Fruit fly (Drosophila melanogaster) whole organism, adult: ENCODE results near the gene obst-G.

ENCODE experiments used
- CG11617 ChIP-seq: fragments of 200-800 bp; sonication (Bioruptor generic); optimal IDR thresholded peaks from 2 replicates; lab custom pipeline; 2017; ENCODE audit warnings: mild to moderate bottlenecking, missing biosample characterization, missing genetic modification reagents, missing genetic modification characterization
- CG14711 ChIP-seq: fragments of 200-800 bp; sonication (Bioruptor generic); optimal IDR thresholded peaks from 2 replicates; lab custom pipeline; 2018; ENCODE audit warnings: missing biosample characterization, mild to moderate bottlenecking, missing genetic modification characterization, moderate library complexity
- CG7045 ChIP-seq: fragments of 200-800 bp; sonication (Bioruptor generic); optimal IDR thresholded peaks from 2 replicates; lab custom pipeline; 2017; ENCODE audit warnings: missing biosample characterization, mild to moderate bottlenecking, missing genetic modification characterization
- CG7101 ChIP-seq: fragments of 200-800 bp; sonication (Bioruptor generic); optimal IDR thresholded peaks from 2 replicates; lab custom pipeline; 2018; ENCODE audit warnings: missing biosample characterization, mild to moderate bottlenecking, missing genetic modification characterization, moderate library complexity
- Crg-1 ChIP-seq: fragments of 200-800 bp; sonication (Bioruptor generic); optimal IDR thresholded peaks from 2 replicates; lab custom pipeline; 2016; ENCODE audit warnings: missing biosample characterization, missing genetic modification characterization
- Hr96 ChIP-seq: fragments of 200-800 bp; sonication (Bioruptor generic); optimal IDR thresholded peaks from 2 replicates; lab custom pipeline; 2016; ENCODE audit warnings: missing biosample characterization, missing genetic modification characterization
- Mnt ChIP-seq: fragments of 200-800 bp; sonication (Bioruptor generic); optimal IDR thresholded peaks from 2 replicates; lab custom pipeline; 2016; ENCODE audit warnings: missing biosample characterization, mild to moderate bottlenecking, missing genetic modification characterization
- cic ChIP-seq: fragments of 200-800 bp; sonication (Bioruptor generic); optimal IDR thresholded peaks from 2 replicates; lab custom pipeline; 2017; ENCODE audit warnings: missing biosample characterization, mild to moderate bottlenecking, missing genetic modification characterization, moderate library complexity
- cnc ChIP-seq, 2 experiments: fragments of >200 bp; optimal IDR thresholded peaks; 2 replicates each; lab custom pipeline; 2017
- ovo ChIP-seq: fragments of 200-800 bp; sonication (Bioruptor generic); optimal IDR thresholded peaks from 2 replicates; lab custom pipeline; 2016; ENCODE audit warnings: missing biosample characterization, missing genetic modification characterization
- tj ChIP-seq: fragments of 200-800 bp; sonication (Bioruptor generic); optimal IDR thresholded peaks from 3 replicates; lab custom pipeline; 2017; ENCODE audit warnings: missing biosample characterization, mild to moderate bottlenecking, missing genetic modification characterization, moderate library complexity

DNA sequence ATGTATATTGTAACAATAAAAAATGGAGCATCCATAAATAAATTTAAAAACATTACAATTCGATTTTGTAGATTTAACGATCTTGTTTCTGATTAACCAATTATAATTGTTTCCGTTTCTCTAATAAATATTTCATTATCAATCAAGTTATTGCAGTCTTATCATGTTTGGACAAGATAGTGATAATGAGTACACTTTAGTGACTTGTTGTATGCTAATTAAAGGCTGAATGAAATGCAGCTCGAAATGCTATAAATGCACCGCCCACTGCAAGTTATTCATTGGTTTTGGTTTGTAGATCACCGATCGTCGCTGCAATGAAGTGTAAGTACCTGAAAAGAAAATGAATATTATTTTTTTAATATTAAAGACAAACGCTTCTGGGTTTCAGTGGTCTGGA lies 21.5 kb upstream of the obst-G start, which contains the start of gene CG14125:
- TF ChIP-seq Mnt (GFP tag; lab: Kevin White, UChicago) (no peak), Hr96 (GFP tag; lab: Kevin White, UChicago) (no peak), cic (GFP tag; lab: Kevin White, UChicago) (no peak), Crg-1 (GFP tag; lab: Kevin White, UChicago) (no peak), tj (GFP tag; lab: Kevin White, UChicago) (no peak), CG7101 (tag; lab: Kevin White, UChicago) (no peak), CG7045 (GFP tag; lab: Kevin White, UChicago) (no peak), ovo (GFP tag; lab: Kevin White, UChicago) (no peak), CG11617 (GFP tag; lab: Kevin White, UChicago) (no peak), CG14711 (tag; lab: Kevin White, UChicago) (no peak), cnc (optimal IDR thresholded peaks at IDR 0.05; lab: Kevin White, UChicago) (no peak)
